Fruit fly (Drosophila melanogaster): ENCODE results near the gene Adhr.
A peak's percentile ranks its signal among the peaks of the same experiment; 100 is the strongest.

Adhr gene

dm6 chr2L:14569301-14569700 lies 46.1 kb upstream of the Adhr start:
- TF ChIP-seq OdsH (GFP tag; optimal IDR thresholded peaks at IDR 0.05), result peak; percentile 9
- TF ChIP-seq lola (GFP tag; optimal IDR thresholded peaks at IDR 0.05), result no peak
- TF ChIP-seq HLH106 (tag; optimal IDR thresholded peaks at IDR 0.05), result no peak
- peak; percentile 35 for TF ChIP-seq Sp1 (GFP tag; optimal IDR thresholded peaks at IDR 0.05)
- peak; percentile 8 for TF ChIP-seq fru (GFP tag; optimal IDR thresholded peaks at IDR 0.05)
- TF ChIP-seq woc (GFP tag; optimal IDR thresholded peaks at IDR 0.05), result peak; percentile 21

dm6 chr2L:14570129-14570528 lies 45.2 kb upstream of the Adhr start:
- no peak for TF ChIP-seq foxo (GFP tag; optimal IDR thresholded peaks at IDR 0.05)
- no peak for TF ChIP-seq rgr (GFP tag; optimal IDR thresholded peaks at IDR 0.05)
- no peak for TF ChIP-seq OdsH (GFP tag; optimal IDR thresholded peaks at IDR 0.05)
- no peak for TF ChIP-seq usp (GFP tag; optimal IDR thresholded peaks at IDR 0.05)
- TF ChIP-seq CG9705 (GFP tag; optimal IDR thresholded peaks at IDR 0.05), result no peak
- no peak for TF ChIP-seq HLH106 (tag; optimal IDR thresholded peaks at IDR 0.05)
- TF ChIP-seq psq (GFP tag; optimal IDR thresholded peaks at IDR 0.05), result no peak
- TF ChIP-seq Hr83 (GFP tag; optimal IDR thresholded peaks at IDR 0.05; ENCODE audit: poor library complexity, severe bottlenecking), result no peak
- no peak for TF ChIP-seq br (GFP tag; optimal IDR thresholded peaks at IDR 0.05)
- no peak for TF ChIP-seq sage (GFP tag; optimal IDR thresholded peaks at IDR 0.05)
- TF ChIP-seq Rel (GFP tag; optimal IDR thresholded peaks at IDR 0.05), result no peak
- no peak for TF ChIP-seq Rel (tag; optimal IDR thresholded peaks at IDR 0.05)
- TF ChIP-seq Mio (GFP tag; optimal IDR thresholded peaks at IDR 0.05), result no peak
- TF ChIP-seq GATAd (GFP tag; optimal IDR thresholded peaks at IDR 0.05), result no peak

- TF ChIP-seq usp (GFP tag; optimal IDR thresholded peaks at IDR 0.05) (no peak), brk (GFP tag; optimal IDR thresholded peaks at IDR 0.05) (no peak), pan (optimal IDR thresholded peaks at IDR 0.05) (no peak), Jra (GFP tag; optimal IDR thresholded peaks at IDR 0.05) (no peak), Hr78 (GFP tag; optimal IDR thresholded peaks at IDR 0.05) (no peak), OdsH (GFP tag; optimal IDR thresholded peaks at IDR 0.05) (no peak), Hr83 (GFP tag; optimal IDR thresholded peaks at IDR 0.05; ENCODE audit: poor library complexity, severe bottlenecking) (no peak), CrebA (GFP tag; optimal IDR thresholded peaks at IDR 0.05; ENCODE audit: borderline replicate concordance) (no peak), dsf (GFP tag; optimal IDR thresholded peaks at IDR 0.05; ENCODE audit: borderline replicate concordance) (no peak)
Observed at dm6 chr2L:14570843-14571242, 44.5 kb upstream of the Adhr start.

- TF ChIP-seq fru (GFP tag; optimal IDR thresholded peaks at IDR 0.05), result peak; percentile 45
- peak in 1 of 2 experiments; percentile 70 for TF ChIP-seq foxo (GFP tag; optimal IDR thresholded peaks at IDR 0.05)
- no peak for TF ChIP-seq pan (optimal IDR thresholded peaks at IDR 0.05)
- no peak for TF ChIP-seq Hr83 (GFP tag; optimal IDR thresholded peaks at IDR 0.05; ENCODE audit: poor library complexity, severe bottlenecking)
- peak; percentile 36 for TF ChIP-seq Vsx2 (GFP tag; optimal IDR thresholded peaks at IDR 0.05; ENCODE audit: partially characterized antibody)
- TF ChIP-seq N (GFP tag; optimal IDR thresholded peaks at IDR 0.05), result no peak
Observed at dm6 chr2L:14571673-14572461, 43.5 kb upstream of the Adhr start.

- TF ChIP-seq GATAd (GFP tag; optimal IDR thresholded peaks at IDR 0.05) (no peak), Hr83 (GFP tag; optimal IDR thresholded peaks at IDR 0.05; ENCODE audit: poor library complexity, severe bottlenecking) (no peak), Hnf4 (GFP tag; optimal IDR thresholded peaks at IDR 0.05) (peak; percentile 71), rgr (GFP tag; optimal IDR thresholded peaks at IDR 0.05) (peak; percentile 77), ey (GFP tag; optimal IDR thresholded peaks at IDR 0.05) (peak; percentile 81), Abd-B (GFP tag; optimal IDR thresholded peaks at IDR 0.05) (no peak), Rel (GFP tag; optimal IDR thresholded peaks at IDR 0.05) (peak; percentile 51), Rel (tag; optimal IDR thresholded peaks at IDR 0.05) (no peak), fru (GFP tag; optimal IDR thresholded peaks at IDR 0.05) (peak; percentile 92), lola (GFP tag; optimal IDR thresholded peaks at IDR 0.05) (no peak), Vsx2 (GFP tag; optimal IDR thresholded peaks at IDR 0.05; ENCODE audit: partially characterized antibody) (peak; percentile 27), h (GFP tag; optimal IDR thresholded peaks at IDR 0.05) (peak; percentile 93), CrebA (GFP tag; optimal IDR thresholded peaks at IDR 0.05; ENCODE audit: borderline replicate concordance) (peak; percentile 78), Jra (GFP tag; optimal IDR thresholded peaks at IDR 0.05) (peak; percentile 60), br (GFP tag; optimal IDR thresholded peaks at IDR 0.05) (peak; percentile 83), jim (GFP tag; optimal IDR thresholded peaks at IDR 0.05) (no peak), Hr78 (GFP tag; optimal IDR thresholded peaks at IDR 0.05) (no peak), usp (GFP tag; optimal IDR thresholded peaks at IDR 0.05) (no peak), psq (GFP tag; optimal IDR thresholded peaks at IDR 0.05) (peak; percentile 68), CG9705 (GFP tag; optimal IDR thresholded peaks at IDR 0.05) (no peak), CG32264 (GFP tag; optimal IDR thresholded peaks at IDR 0.05) (peak; percentile 61), dsf (GFP tag; optimal IDR thresholded peaks at IDR 0.05; ENCODE audit: borderline replicate concordance) (no peak), foxo (GFP tag; optimal IDR thresholded peaks at IDR 0.05) (peak; percentile 17 to 91), tai (GFP tag; optimal IDR thresholded peaks at IDR 0.05) (peak; percentile 48), dmrt93B (GFP tag; optimal IDR thresholded peaks at IDR 0.05) (peak; percentile 72), dl (GFP tag; optimal IDR thresholded peaks at IDR 0.05; ENCODE audit: insufficient read depth in 1 of 2, partially characterized antibody in 2 of 2) (no peak), Dfd (GFP tag; optimal IDR thresholded peaks at IDR 0.05) (no peak), N (GFP tag; optimal IDR thresholded peaks at IDR 0.05) (no peak), HLH106 (tag; optimal IDR thresholded peaks at IDR 0.05) (peak; percentile 80)
Observed at dm6 chr2L:14573216-14573909, 42.0 kb upstream of the Adhr start.
